Fruit fly (Drosophila melanogaster): ENCODE data around the gene ThrRS.

ThrRS gene

DNA sequence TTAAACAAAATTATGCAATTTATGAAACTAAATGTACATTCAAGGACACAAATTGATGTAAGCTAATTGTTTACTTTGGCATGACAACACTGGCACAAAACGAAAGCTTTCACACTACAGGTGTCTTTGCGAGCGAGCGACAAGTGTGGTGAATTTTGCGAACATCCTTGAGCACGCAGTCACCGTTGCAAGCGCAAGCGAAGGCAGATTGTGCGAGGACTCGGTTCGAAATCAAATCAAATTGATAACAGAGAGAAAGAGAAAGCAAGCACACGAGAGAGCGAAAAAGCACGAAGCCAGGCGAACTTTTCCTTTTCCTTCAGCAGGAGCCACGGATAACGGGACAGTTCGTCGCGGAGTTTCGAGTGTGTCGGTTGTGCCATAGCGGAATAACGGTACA lies 38.9 kb downstream of the ThrRS start, which contains the start of gene CG31760:
Gene CG31760, plus strand, starts transcription at position 342 of the 400 bp plus-strand sequence.
- TF ChIP-seq noc (tag; optimal IDR thresholded peaks at IDR 0.05): no peak

All from whole organism, larva.